Fruit fly (Drosophila melanogaster): ENCODE results near the gene ATPsynE.

Gene ATPsynE

dm6 chr3R:14354599-14354998 lies 27.9 kb downstream of the ATPsynE start:
- TF ChIP-seq CTCF (optimal IDR thresholded peaks at IDR 0.05): no peak
- no peak for TF ChIP-seq CG8478 (optimal IDR thresholded peaks at IDR 0.05)

- no peak for TF ChIP-seq CG8478 (optimal IDR thresholded peaks at IDR 0.05)
- TF ChIP-seq CTCF (optimal IDR thresholded peaks at IDR 0.05): no peak
Observed at dm6 chr3R:14356619-14357018, 29.9 kb downstream of the ATPsynE start.

- no peak for TF ChIP-seq CG8478 (optimal IDR thresholded peaks at IDR 0.05)
- no peak for TF ChIP-seq CTCF (optimal IDR thresholded peaks at IDR 0.05)
Observed at dm6 chr3R:14357405-14357804, 30.7 kb downstream of the ATPsynE start.

dm6 chr3R:14361741-14362232 lies 35.0 kb downstream of the ATPsynE start, which contains the start of gene Dnaaf5:
Gene Dnaaf5, minus strand, starts transcription at chr3R:14361786.
- TF ChIP-seq CTCF (optimal IDR thresholded peaks at IDR 0.05) (no peak), CG8478 (optimal IDR thresholded peaks at IDR 0.05) (no peak)

dm6 chr3R:14363172-14363571 lies 36.4 kb downstream of the ATPsynE start:
- no peak for TF ChIP-seq CG8478 (optimal IDR thresholded peaks at IDR 0.05)
- no peak for TF ChIP-seq CTCF (optimal IDR thresholded peaks at IDR 0.05)

- TF ChIP-seq CG8478 (optimal IDR thresholded peaks at IDR 0.05): no peak
- TF ChIP-seq CTCF (optimal IDR thresholded peaks at IDR 0.05): no peak
Observed at dm6 chr3R:14364156-14364555, 37.4 kb downstream of the ATPsynE start.

- TF ChIP-seq CG8478 (optimal IDR thresholded peaks at IDR 0.05): no peak
- no peak for TF ChIP-seq CTCF (optimal IDR thresholded peaks at IDR 0.05)
Observed at dm6 chr3R:14365918-14366317, 39.2 kb downstream of the ATPsynE start.

- TF ChIP-seq CTCF (optimal IDR thresholded peaks at IDR 0.05) (no peak), CG8478 (optimal IDR thresholded peaks at IDR 0.05) (no peak)
Observed at dm6 chr3R:14366882-14367281, 40.1 kb downstream of the ATPsynE start.

dm6 chr3R:14369481-14370198 lies 42.9 kb downstream of the ATPsynE start:
- TF ChIP-seq CG8478 (optimal IDR thresholded peaks at IDR 0.05): no peak
- TF ChIP-seq CTCF (optimal IDR thresholded peaks at IDR 0.05): no peak

- TF ChIP-seq CTCF (optimal IDR thresholded peaks at IDR 0.05) (no peak), CG8478 (optimal IDR thresholded peaks at IDR 0.05) (no peak)
Observed at dm6 chr3R:14370199-14370933, 43.6 kb downstream of the ATPsynE start.

dm6 chr3R:14371133-14371676 lies 44.5 kb downstream of the ATPsynE start:
- TF ChIP-seq CG8478 (optimal IDR thresholded peaks at IDR 0.05) (no peak), CTCF (optimal IDR thresholded peaks at IDR 0.05) (no peak)

- TF ChIP-seq CTCF (optimal IDR thresholded peaks at IDR 0.05): no peak
- no peak for TF ChIP-seq CG8478 (optimal IDR thresholded peaks at IDR 0.05)
Observed at dm6 chr3R:14372815-14373191, 46.1 kb downstream of the ATPsynE start, which contains the start of gene NK7.1. Gene NK7.1, minus strand, starts transcription at chr3R:14372951.

- TF ChIP-seq CG8478 (optimal IDR thresholded peaks at IDR 0.05) (no peak), CTCF (optimal IDR thresholded peaks at IDR 0.05) (no peak)
Observed at dm6 chr3R:14373192-14373827, 46.6 kb downstream of the ATPsynE start.

- no peak for TF ChIP-seq CTCF (optimal IDR thresholded peaks at IDR 0.05)
- no peak for TF ChIP-seq CG8478 (optimal IDR thresholded peaks at IDR 0.05)
Observed at dm6 chr3R:14373828-14374217, 47.1 kb downstream of the ATPsynE start.

Measured in S2 (cell line).